Worm (Caenorhabditis elegans): ENCODE data around the gene C35D10.6.

ce11 chrIII:4890997-4891396 lies 31.9 kb downstream of the C35D10.6 start, which contains the start of gene F26F4.5:
- TF ChIP-seq T22C8.4 (GFP tag; IDR thresholded peaks at IDR 0.05) (no peak), ref-1 (GFP tag; conservative IDR thresholded peaks at IDR 0.05) (no peak), med-1 (GFP tag; optimal IDR thresholded peaks at IDR 0.05; ENCODE audit: insufficient read depth) (no peak), ztf-23 (GFP tag; IDR thresholded peaks at IDR 0.05) (no peak), flt-1 (GFP tag; IDR thresholded peaks at IDR 0.05) (no peak), tab-1 (GFP tag; IDR thresholded peaks at IDR 0.05) (no peak), ztf-29 (GFP tag; IDR thresholded peaks at IDR 0.05) (no peak), cog-1 (tag; optimal IDR thresholded peaks at IDR 0.05) (no peak), klf-2 (GFP tag; conservative IDR thresholded peaks at IDR 0.05) (no peak)
